Worm (Caenorhabditis elegans) whole organism, L2 larva: ENCODE results near the gene wsp-1.
A peak's percentile ranks its signal among the peaks of the same experiment; 100 is the strongest.

Experiments
- C34F6.9 ChIP-seq: fragments of 150-350 bp; optimal IDR thresholded peaks from 2 replicates; lab custom pipeline; 2014; ENCODE audit warnings: missing biosample characterization, missing genetic modification characterization
- F13H6.1 ChIP-seq: sonication (generic microtip); optimal IDR thresholded peaks from 2 replicates; lab custom pipeline; 2016; ENCODE audit warnings: missing genetic modification characterization, missing compliant biosample characterization
- R02D3.7 ChIP-seq: fragments of 150-350 bp; optimal IDR thresholded peaks from 2 replicates; lab custom pipeline; 2014; ENCODE audit warnings: missing biosample characterization, missing genetic modification characterization
- Y55F3AM.14 ChIP-seq: fragments of 200-800 bp; sonication (Bioruptor generic); optimal IDR thresholded peaks from 2 replicates; lab custom pipeline; 2018; ENCODE audit warnings: mild to moderate bottlenecking, missing genetic modification characterization, missing compliant biosample characterization
- ZK546.5 ChIP-seq: sonication (generic microtip); optimal IDR thresholded peaks from 2 replicates; lab custom pipeline; 2017; ENCODE audit warnings: missing biosample characterization, missing genetic modification characterization
- alr-1 ChIP-seq: fragments of 150-350 bp; optimal IDR thresholded peaks from 2 replicates; lab custom pipeline; 2014; ENCODE audit warnings: missing biosample characterization, missing genetic modification characterization
- aly-2 ChIP-seq: fragments of 150-350 bp; optimal IDR thresholded peaks from 2 replicates; lab custom pipeline; 2014; ENCODE audit warnings: missing biosample characterization, missing genetic modification characterization
- ama-1 ChIP-seq: fragments of 150-350 bp; optimal IDR thresholded peaks from 2 replicates; lab custom pipeline; 2018; ENCODE audit warnings: inconsistent platforms
- ceh-16 ChIP-seq: fragments of 150-350 bp; optimal IDR thresholded peaks from 2 replicates; lab custom pipeline; 2014; ENCODE audit warnings: missing biosample characterization, missing genetic modification characterization
- ceh-82 ChIP-seq: fragments of 150-350 bp; optimal IDR thresholded peaks from 2 replicates; lab custom pipeline; 2014; ENCODE audit warnings: missing biosample characterization, missing genetic modification characterization
- crh-2 ChIP-seq: sonication (generic microtip); optimal IDR thresholded peaks from 2 replicates; lab custom pipeline; 2017; ENCODE audit warnings: missing biosample characterization, missing genetic modification characterization
- dmd-4 ChIP-seq: sonication (generic microtip); optimal IDR thresholded peaks from 2 replicates; lab custom pipeline; 2017; ENCODE audit warnings: missing biosample characterization, missing genetic modification characterization
- egl-27 ChIP-seq: sonication (generic microtip); optimal IDR thresholded peaks from 3 replicates; lab custom pipeline; 2017; ENCODE audit warnings: missing biosample characterization, missing genetic modification reagents, missing genetic modification characterization
- elt-3 ChIP-seq: sonication (generic microtip); optimal IDR thresholded peaks from 2 replicates; lab custom pipeline; 2017; ENCODE audit warnings: missing biosample characterization, missing genetic modification characterization
- fos-1 ChIP-seq: fragments of 150-350 bp; optimal IDR thresholded peaks from 2 replicates; lab custom pipeline; 2014; ENCODE audit warnings: missing biosample characterization, missing genetic modification characterization
- lin-11 ChIP-seq: fragments of 150-350 bp; sonication (generic microtip); optimal IDR thresholded peaks from 2 replicates; lab custom pipeline; 2014; ENCODE audit warnings: missing biosample characterization, missing genetic modification characterization, inconsistent platforms, mixed read lengths
- lin-39 ChIP-seq: fragments of 150-350 bp; optimal IDR thresholded peaks from 2 replicates; lab custom pipeline; 2014; ENCODE audit warnings: missing biosample characterization, missing genetic modification reagents, missing genetic modification characterization
- lsy-2 ChIP-seq, 2 experiments: fragments of 150-350 bp in 1 of 2; sonication (generic microtip) in 1 of 2; optimal IDR thresholded peaks; 2 replicates each; lab custom pipeline; 2014 to 2017; ENCODE audit warnings: missing biosample characterization in 2 of 2, missing genetic modification characterization in 2 of 2
- mab-5 ChIP-seq: fragments of 150-350 bp; optimal IDR thresholded peaks from 2 replicates; lab custom pipeline; 2014; ENCODE audit warnings: missing biosample characterization, missing genetic modification characterization
- mbf-1 ChIP-seq: sonication (generic microtip); optimal IDR thresholded peaks from 2 replicates; lab custom pipeline; 2017; ENCODE audit warnings: missing biosample characterization, missing genetic modification characterization
- nhr-129 ChIP-seq: fragments of 150-350 bp; optimal IDR thresholded peaks from 2 replicates; lab custom pipeline; 2014; ENCODE audit warnings: missing biosample characterization, missing genetic modification characterization
- nhr-21 ChIP-seq: fragments of 150-350 bp; optimal IDR thresholded peaks from 2 replicates; lab custom pipeline; 2014; ENCODE audit warnings: missing biosample characterization, missing genetic modification characterization
- nhr-23 ChIP-seq: fragments of 150-350 bp; optimal IDR thresholded peaks from 2 replicates; lab custom pipeline; 2014; ENCODE audit warnings: missing biosample characterization, missing genetic modification reagents, missing genetic modification characterization
- nhr-237 ChIP-seq: fragments of 150-350 bp; optimal IDR thresholded peaks from 2 replicates; lab custom pipeline; 2014; ENCODE audit warnings: missing biosample characterization, missing genetic modification characterization
- nhr-25 ChIP-seq: fragments of 150-350 bp; sonication (generic microtip); optimal IDR thresholded peaks from 3 replicates; lab custom pipeline; 2014; ENCODE audit warnings: missing biosample characterization, missing genetic modification characterization
- nhr-77 ChIP-seq: fragments of 150-350 bp; optimal IDR thresholded peaks from 2 replicates; lab custom pipeline; 2014; ENCODE audit warnings: missing biosample characterization, missing genetic modification characterization
- peb-1 ChIP-seq: fragments of 150-350 bp; optimal IDR thresholded peaks from 2 replicates; lab custom pipeline; 2014; ENCODE audit warnings: missing biosample characterization, missing genetic modification characterization
- sem-4 ChIP-seq: fragments of 150-350 bp; optimal IDR thresholded peaks from 2 replicates; lab custom pipeline; 2014; ENCODE audit warnings: missing biosample characterization, missing genetic modification reagents, missing genetic modification characterization
- sma-3 ChIP-seq: sonication (generic microtip); optimal IDR thresholded peaks from 2 replicates; lab custom pipeline; 2016; ENCODE audit warnings: missing genetic modification reagents, missing genetic modification characterization, missing compliant biosample characterization
- sma-9 ChIP-seq, 2 experiments: fragments of 150-350 bp in 1 of 2; sonication (generic microtip) in 1 of 2; optimal IDR thresholded peaks; 2 replicates each; lab custom pipeline; 2014 to 2016; ENCODE audit warnings: missing genetic modification characterization in 2 of 2, mild to moderate bottlenecking in 1 of 2, missing biosample characterization in 1 of 2, missing compliant biosample characterization in 1 of 2, missing genetic modification reagents in 1 of 2, moderate library complexity in 1 of 2
- unc-39 ChIP-seq: fragments of 150-350 bp; optimal IDR thresholded peaks from 2 replicates; lab custom pipeline; 2014; ENCODE audit warnings: missing biosample characterization, missing genetic modification characterization
- unc-55 ChIP-seq: fragments of 150-350 bp; sonication (generic microtip); optimal IDR thresholded peaks from 3 replicates; lab custom pipeline; 2014; ENCODE audit warnings: missing biosample characterization, missing genetic modification reagents, missing genetic modification characterization
- ztf-1 ChIP-seq: fragments of 200-800 bp; sonication (Bioruptor generic); conservative IDR thresholded peaks from 2 replicates; pipeline ENCODE4 v1.3.6; 2022; ENCODE audit warnings: missing genetic modification characterization, missing compliant biosample characterization
- ztf-4 ChIP-seq: fragments of 150-350 bp; optimal IDR thresholded peaks from 2 replicates; lab custom pipeline; 2014; ENCODE audit warnings: missing biosample characterization, missing genetic modification characterization

The wsp-1 gene

ce11 chrIV:8205272-8206098 lies 6.7 kb upstream of the wsp-1 start, which contains the start of gene hgrs-1:
Gene hgrs-1 (minus strand): TSS chrIV:8206048.
- TF ChIP-seq alr-1: no peak
- TF ChIP-seq nhr-129: no peak
- peak; percentile 46 for TF ChIP-seq C34F6.9
- TF ChIP-seq fos-1: peak; percentile 43
- TF ChIP-seq nhr-237 (tag; lab: Kevin White, UChicago): no peak
- TF ChIP-seq unc-39 (tag; lab: Kevin White, UChicago): no peak
- no peak for TF ChIP-seq peb-1 (tag; lab: Kevin White, UChicago)
- TF ChIP-seq ceh-16 (tag; lab: Kevin White, UChicago): no peak
- no peak for TF ChIP-seq mbf-1 (tag; lab: Kevin White, UChicago)

- TF ChIP-seq lin-11 (tag; lab: Kevin White, UChicago) (no peak), sem-4 (tag; lab: Kevin White, UChicago) (no peak), nhr-25 (no peak), dmd-4 (tag; lab: Kevin White, UChicago) (no peak), nhr-23 (tag; lab: Kevin White, UChicago) (no peak), F13H6.1 (no peak), ama-1 (lab: Kevin White, UChicago) (no peak), sma-3 (GFP tag; lab: Kevin White, UChicago) (no peak), egl-27 (tag; lab: Kevin White, UChicago) (no peak), ZK546.5 (no peak), ceh-82 (tag; lab: Kevin White, UChicago) (no peak), ztf-1 (GFP tag; lab: Robert Waterston, UW) (no peak), nhr-21 (tag; lab: Kevin White, UChicago) (no peak)
Observed at ce11 chrIV:8203555-8203954, 4.8 kb upstream of the wsp-1 start.

DNA sequence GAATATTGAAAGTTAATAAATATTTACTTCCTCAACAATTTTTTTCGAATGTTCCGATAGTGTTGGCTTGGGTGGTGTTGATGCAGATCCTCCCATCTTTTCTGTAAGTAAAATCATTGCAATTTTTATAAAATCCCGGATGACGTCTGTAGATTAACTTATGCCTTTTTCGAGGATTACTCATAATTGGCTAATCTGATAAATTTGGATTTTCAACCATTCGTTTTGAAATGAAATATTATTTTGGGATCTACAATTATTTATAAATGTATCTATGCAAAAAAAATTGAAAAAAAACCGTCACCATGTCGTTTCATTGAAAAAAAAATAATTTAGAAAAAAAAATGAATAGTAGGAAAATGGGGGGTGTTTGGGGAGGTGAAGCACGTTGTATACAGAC lies 2.4 kb upstream of the wsp-1 start, which contains the start of gene glrx-22:
Gene glrx-22, minus strand, starts transcription at position 101 of the 400 bp plus-strand sequence.
- TF ChIP-seq C34F6.9 (no peak), lin-39 (no peak), alr-1 (no peak), ceh-16 (tag; lab: Kevin White, UChicago) (no peak), F13H6.1 (no peak), elt-3 (tag; lab: Kevin White, UChicago) (no peak), ztf-4 (tag; lab: Kevin White, UChicago) (no peak), ceh-82 (tag; lab: Kevin White, UChicago) (no peak), aly-2 (tag; lab: Kevin White, UChicago) (no peak), sem-4 (tag; lab: Kevin White, UChicago) (no peak)
- TF ChIP-seq, all 48 proteins: peak for 0

ce11 chrIV:8199824-8200223 lies 1.1 kb upstream of the wsp-1 start:
- TF ChIP-seq dmd-4 (tag; lab: Kevin White, UChicago) (no peak), fos-1 (peak; percentile 94), crh-2 (tag; lab: Kevin White, UChicago) (peak; percentile 8)
- TF ChIP-seq, all 48 proteins: peak for 2

- TF ChIP-seq lsy-2 (tag; optimal IDR thresholded peaks at IDR 0.05; lab: Kevin White, UChicago) (no peak), sma-3 (GFP tag; lab: Kevin White, UChicago) (no peak)
Observed at ce11 chrIV:8199274-8199673, 523 bp upstream of the wsp-1 start.

DNA sequence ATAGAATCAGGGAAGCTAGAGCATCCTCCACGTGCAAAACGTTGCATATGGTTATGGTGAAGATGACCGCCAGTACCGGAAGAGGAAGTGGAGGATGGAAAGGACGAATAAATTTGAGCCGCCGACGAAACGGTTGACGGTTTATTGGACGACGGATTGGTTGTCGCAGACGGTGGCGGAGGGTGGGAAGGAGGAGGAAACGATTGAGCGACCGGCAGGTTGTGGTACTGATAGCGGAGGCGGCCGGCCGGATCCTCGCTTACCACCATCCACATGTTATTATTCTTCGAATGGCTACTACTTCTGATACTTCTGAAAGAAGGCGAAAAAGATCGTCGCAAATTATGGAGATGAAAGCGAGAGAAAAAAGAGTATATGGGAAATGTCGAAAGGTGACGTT lies 5.9 kb downstream of the wsp-1 start:
- TF ChIP-seq F13H6.1: no peak
- no peak for TF ChIP-seq nhr-25
- TF ChIP-seq R02D3.7 (tag; lab: Kevin White, UChicago): no peak
- TF ChIP-seq crh-2 (tag; lab: Kevin White, UChicago): no peak

DNA sequence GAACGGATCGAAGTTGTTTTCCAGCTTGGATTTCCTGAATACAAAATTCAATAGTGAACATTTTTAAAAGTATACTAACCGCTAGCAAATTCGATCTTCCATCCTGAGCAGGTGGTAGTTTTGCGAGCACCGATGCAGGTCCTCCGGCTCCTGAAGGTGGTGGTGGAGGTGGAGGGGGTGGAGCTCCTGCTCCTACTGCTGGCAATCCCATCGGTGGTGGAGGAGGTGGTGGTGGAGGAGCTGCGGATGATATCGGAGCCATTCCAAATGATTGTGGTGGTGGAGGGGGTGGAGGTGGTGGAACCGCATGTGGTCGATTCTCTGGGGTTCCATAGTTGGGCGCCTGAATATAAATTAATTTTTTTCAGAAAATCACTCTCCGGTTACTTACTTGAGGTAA lies 9.1 kb downstream of the wsp-1 start:
- TF ChIP-seq crh-2 (tag; lab: Kevin White, UChicago): no peak
- no peak for TF ChIP-seq F13H6.1
- no peak for TF ChIP-seq Y55F3AM.14 (GFP tag; lab: Kevin White, UChicago)
- no peak for TF ChIP-seq mab-5 (tag; lab: Kevin White, UChicago)
- no peak for TF ChIP-seq sem-4 (tag; lab: Kevin White, UChicago)
- TF ChIP-seq nhr-77 (tag; lab: Kevin White, UChicago): no peak
- TF ChIP-seq lsy-2 (tag; optimal IDR thresholded peaks at IDR 0.05; lab: Kevin White, UChicago): no peak
- no peak for TF ChIP-seq nhr-237 (tag; lab: Kevin White, UChicago)
- TF ChIP-seq elt-3 (tag; lab: Kevin White, UChicago): no peak
- no peak for TF ChIP-seq unc-55 (GFP tag; lab: Kevin White, UChicago)
- TF ChIP-seq nhr-25: no peak
- no peak for TF ChIP-seq ztf-1 (GFP tag; lab: Robert Waterston, UW)
- no peak for TF ChIP-seq sma-9 (GFP tag; optimal IDR thresholded peaks at IDR 0.05; lab: Kevin White, UChicago)
- TF ChIP-seq sma-9 (tag; optimal IDR thresholded peaks at IDR 0.05; lab: Kevin White, UChicago): no peak
- TF ChIP-seq nhr-23 (tag; lab: Kevin White, UChicago): no peak
- TF ChIP-seq lin-39: no peak
